Worm (Caenorhabditis elegans): Measurements from ENCODE around the gene H37A05.2.

H37A05.2 gene

DNA sequence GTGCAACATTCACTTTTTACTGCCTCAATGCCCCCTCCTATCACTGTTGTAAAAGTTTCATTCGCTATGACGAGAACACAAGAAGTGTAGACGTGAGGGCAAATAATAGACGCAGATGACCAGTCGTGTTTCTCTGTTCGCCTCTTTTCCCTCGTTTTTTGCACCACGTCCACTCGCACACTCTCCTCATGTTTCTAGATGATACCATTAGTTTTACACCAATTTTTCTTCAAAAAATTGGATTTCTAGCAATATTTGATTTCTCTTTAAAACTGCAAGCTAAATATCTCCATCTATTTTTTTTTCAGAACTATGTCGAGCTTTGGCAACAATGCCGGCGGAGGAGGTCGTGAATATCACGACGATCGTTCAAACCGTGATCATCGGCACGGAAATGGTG, 31.0 kb upstream of the H37A05.2 start, which contains the start of gene rde-12:
rde-12 (plus strand) TSS at position 301 of the 400 bp plus-strand sequence.
- TF ChIP-seq ztf-22 (GFP tag; optimal IDR thresholded peaks at IDR 0.05) (no peak), nhr-80 (tag; optimal IDR thresholded peaks at IDR 0.05) (no peak), cebp-2 (GFP tag; IDR thresholded peaks at IDR 0.05) (no peak), ceh-100 (GFP tag; IDR thresholded peaks at IDR 0.05) (no peak), sptf-2 (GFP tag; optimal IDR thresholded peaks at IDR 0.05) (no peak), Y53F4B.3 (GFP tag; IDR thresholded peaks at IDR 0.05) (no peak), ztf-28 (GFP tag; IDR thresholded peaks at IDR 0.05) (no peak), nfya-2 (GFP tag; IDR thresholded peaks at IDR 0.05) (no peak), C17E4.6 (GFP tag; IDR thresholded peaks at IDR 0.05) (no peak), cebp-1 (GFP tag; IDR thresholded peaks at IDR 0.05) (no peak), cebp-1 (tag; optimal IDR thresholded peaks at IDR 0.05) (peak; percentile 27), him-1 (tag; optimal IDR thresholded peaks at IDR 0.05) (no peak), egl-18 (GFP tag; IDR thresholded peaks at IDR 0.05) (no peak), madf-10 (tag; optimal IDR thresholded peaks at IDR 0.05) (no peak), nfyb-1 (GFP tag; IDR thresholded peaks at IDR 0.05) (no peak), madf-8 (GFP tag; conservative IDR thresholded peaks at IDR 0.05) (no peak), athp-1 (tag; optimal IDR thresholded peaks at IDR 0.05) (no peak), ceh-40 (GFP tag; IDR thresholded peaks at IDR 0.05) (no peak), ceh-58 (GFP tag; IDR thresholded peaks at IDR 0.05) (no peak), let-607 (tag; optimal IDR thresholded peaks at IDR 0.05) (no peak), snpc-3.4 (tag; optimal IDR thresholded peaks at IDR 0.05) (no peak), tlf-1 (GFP tag; optimal IDR thresholded peaks at IDR 0.05) (no peak), attf-3 (GFP tag; conservative IDR thresholded peaks at IDR 0.05) (no peak), lir-1 (GFP tag; conservative IDR thresholded peaks at IDR 0.05) (no peak), rpc-1 (optimal IDR thresholded peaks at IDR 0.05) (no peak), rpc-1 (tag; optimal IDR thresholded peaks at IDR 0.05) (no peak), snpc-1.1 (tag; optimal IDR thresholded peaks at IDR 0.05; ENCODE audit: insufficient read depth) (no peak), unc-130 (GFP tag; optimal IDR thresholded peaks at IDR 0.05) (no peak), snpc-1.3 (tag; optimal IDR thresholded peaks at IDR 0.05; ENCODE audit: insufficient read depth) (no peak), hlh-12 (tag; optimal IDR thresholded peaks at IDR 0.05) (no peak), hmg-1.2 (GFP tag; IDR thresholded peaks at IDR 0.05) (peak; percentile 41; the same call in 1 of the 2 replicates), akir-1 (GFP tag; optimal IDR thresholded peaks at IDR 0.05) (no peak), ceh-79 (tag; optimal IDR thresholded peaks at IDR 0.05) (no peak), nhr-120 (GFP tag; IDR thresholded peaks at IDR 0.05) (no peak), gei-17 (GFP tag; optimal IDR thresholded peaks at IDR 0.05) (no peak), T07F8.4 (tag; optimal IDR thresholded peaks at IDR 0.05) (no peak), madf-6 (GFP tag; IDR thresholded peaks at IDR 0.05) (0 out of 2 replicates have a peak, but pooled peaks have one; percentile 5), ztf-26 (tag; optimal IDR thresholded peaks at IDR 0.05) (no peak), pha-4 (tag; optimal IDR thresholded peaks at IDR 0.05) (no peak), F37B4.10 (GFP tag; IDR thresholded peaks at IDR 0.05) (no peak), Y56A3A.18 (GFP tag; IDR thresholded peaks at IDR 0.05) (no peak), F33H1.4 (GFP tag; IDR thresholded peaks at IDR 0.05) (no peak), C06A6.2 (GFP tag; conservative IDR thresholded peaks at IDR 0.05) (no peak), hrde-1 (tag; optimal IDR thresholded peaks at IDR 0.05; ENCODE audit: borderline replicate concordance) (no peak), lsy-27 (tag; optimal IDR thresholded peaks at IDR 0.05; ENCODE audit: borderline replicate concordance, insufficient read depth) (no peak), F52B5.7 (tag; optimal IDR thresholded peaks at IDR 0.05) (peak; percentile 20), B0261.1 (tag; optimal IDR thresholded peaks at IDR 0.05) (no peak), F49E8.2 (tag; optimal IDR thresholded peaks at IDR 0.05; ENCODE audit: insufficient read depth) (no peak), repo-1 (tag; optimal IDR thresholded peaks at IDR 0.05) (no peak)
